Worm (Caenorhabditis elegans) whole organism, L2 larva: ENCODE measurements around the gene F29G6.1.

ENCODE experiments used
- C34F6.9 ChIP-seq: fragments of 150-350 bp; optimal IDR thresholded peaks from 2 replicates; lab custom pipeline; 2014; ENCODE audit warnings: missing biosample characterization, missing genetic modification characterization
- F13H6.1 ChIP-seq: sonication (generic microtip); optimal IDR thresholded peaks from 2 replicates; lab custom pipeline; 2016; ENCODE audit warnings: missing genetic modification characterization, missing compliant biosample characterization
- R02D3.7 ChIP-seq: fragments of 150-350 bp; optimal IDR thresholded peaks from 2 replicates; lab custom pipeline; 2014; ENCODE audit warnings: missing biosample characterization, missing genetic modification characterization
- Y55F3AM.14 ChIP-seq: fragments of 200-800 bp; sonication (Bioruptor generic); optimal IDR thresholded peaks from 2 replicates; lab custom pipeline; 2018; ENCODE audit warnings: mild to moderate bottlenecking, missing genetic modification characterization, missing compliant biosample characterization
- ZK546.5 ChIP-seq: sonication (generic microtip); optimal IDR thresholded peaks from 2 replicates; lab custom pipeline; 2017; ENCODE audit warnings: missing biosample characterization, missing genetic modification characterization
- alr-1 ChIP-seq: fragments of 150-350 bp; optimal IDR thresholded peaks from 2 replicates; lab custom pipeline; 2014; ENCODE audit warnings: missing biosample characterization, missing genetic modification characterization
- aly-2 ChIP-seq: fragments of 150-350 bp; optimal IDR thresholded peaks from 2 replicates; lab custom pipeline; 2014; ENCODE audit warnings: missing biosample characterization, missing genetic modification characterization
- ama-1 ChIP-seq: fragments of 150-350 bp; optimal IDR thresholded peaks from 2 replicates; lab custom pipeline; 2018; ENCODE audit warnings: inconsistent platforms
- blmp-1 ChIP-seq: sonication (generic microtip); optimal IDR thresholded peaks from 2 replicates; lab custom pipeline; 2017; ENCODE audit warnings: missing genetic modification characterization, mild to moderate bottlenecking, missing compliant biosample characterization, antibody characterized with exemption, moderate library complexity; ENCODE audit not compliant: insufficient read depth
- ceh-16 ChIP-seq: fragments of 150-350 bp; optimal IDR thresholded peaks from 2 replicates; lab custom pipeline; 2014; ENCODE audit warnings: missing biosample characterization, missing genetic modification characterization
- ceh-82 ChIP-seq: fragments of 150-350 bp; optimal IDR thresholded peaks from 2 replicates; lab custom pipeline; 2014; ENCODE audit warnings: missing biosample characterization, missing genetic modification characterization
- crh-2 ChIP-seq: sonication (generic microtip); optimal IDR thresholded peaks from 2 replicates; lab custom pipeline; 2017; ENCODE audit warnings: missing biosample characterization, missing genetic modification characterization
- dmd-4 ChIP-seq: sonication (generic microtip); optimal IDR thresholded peaks from 2 replicates; lab custom pipeline; 2017; ENCODE audit warnings: missing biosample characterization, missing genetic modification characterization
- egl-27 ChIP-seq: sonication (generic microtip); optimal IDR thresholded peaks from 3 replicates; lab custom pipeline; 2017; ENCODE audit warnings: missing biosample characterization, missing genetic modification reagents, missing genetic modification characterization
- elt-1 ChIP-seq: fragments of 150-350 bp; optimal IDR thresholded peaks from 2 replicates; lab custom pipeline; 2014; ENCODE audit warnings: missing biosample characterization, missing genetic modification characterization
- elt-3 ChIP-seq: sonication (generic microtip); optimal IDR thresholded peaks from 2 replicates; lab custom pipeline; 2017; ENCODE audit warnings: missing biosample characterization, missing genetic modification characterization
- fos-1 ChIP-seq: fragments of 150-350 bp; optimal IDR thresholded peaks from 2 replicates; lab custom pipeline; 2014; ENCODE audit warnings: missing biosample characterization, missing genetic modification characterization
- gmeb-1 ChIP-seq: fragments of 150-350 bp; optimal IDR thresholded peaks from 2 replicates; lab custom pipeline; 2014; ENCODE audit warnings: missing biosample characterization, missing genetic modification characterization
- lin-13 ChIP-seq: fragments of 150-350 bp; optimal IDR thresholded peaks from 2 replicates; lab custom pipeline; 2014; ENCODE audit warnings: missing biosample characterization, missing genetic modification reagents, missing genetic modification characterization
- lin-39 ChIP-seq: fragments of 150-350 bp; optimal IDR thresholded peaks from 2 replicates; lab custom pipeline; 2014; ENCODE audit warnings: missing biosample characterization, missing genetic modification reagents, missing genetic modification characterization
- lsy-2 ChIP-seq, 2 experiments: fragments of 150-350 bp in 1 of 2; sonication (generic microtip) in 1 of 2; optimal IDR thresholded peaks; 2 replicates each; lab custom pipeline; 2014 to 2017; ENCODE audit warnings: missing biosample characterization in 2 of 2, missing genetic modification characterization in 2 of 2
- mdl-1 ChIP-seq, 2 experiments: fragments of 150-350 bp in 1 of 2; sonication (generic microtip) in 1 of 2; optimal IDR thresholded peaks; 2 replicates each; lab custom pipeline; 2017; ENCODE audit warnings: missing biosample characterization in 2 of 2, missing genetic modification characterization in 2 of 2
- nhr-11 ChIP-seq: fragments of 150-350 bp; optimal IDR thresholded peaks from 2 replicates; lab custom pipeline; 2014; ENCODE audit warnings: missing biosample characterization, missing genetic modification characterization
- nhr-12 ChIP-seq: fragments of 150-350 bp; optimal IDR thresholded peaks from 2 replicates; lab custom pipeline; 2014; ENCODE audit warnings: missing biosample characterization, missing genetic modification characterization
- nhr-129 ChIP-seq: fragments of 150-350 bp; optimal IDR thresholded peaks from 2 replicates; lab custom pipeline; 2014; ENCODE audit warnings: missing biosample characterization, missing genetic modification characterization
- nhr-21 ChIP-seq: fragments of 150-350 bp; optimal IDR thresholded peaks from 2 replicates; lab custom pipeline; 2014; ENCODE audit warnings: missing biosample characterization, missing genetic modification characterization
- nhr-237 ChIP-seq: fragments of 150-350 bp; optimal IDR thresholded peaks from 2 replicates; lab custom pipeline; 2014; ENCODE audit warnings: missing biosample characterization, missing genetic modification characterization
- nhr-25 ChIP-seq: fragments of 150-350 bp; sonication (generic microtip); optimal IDR thresholded peaks from 3 replicates; lab custom pipeline; 2014; ENCODE audit warnings: missing biosample characterization, missing genetic modification characterization
- nhr-6 ChIP-seq: fragments of 150-350 bp; optimal IDR thresholded peaks from 2 replicates; lab custom pipeline; 2014; ENCODE audit warnings: missing biosample characterization, missing genetic modification characterization
- nhr-77 ChIP-seq: fragments of 150-350 bp; optimal IDR thresholded peaks from 2 replicates; lab custom pipeline; 2014; ENCODE audit warnings: missing biosample characterization, missing genetic modification characterization
- skn-1 ChIP-seq: sonication (generic microtip); optimal IDR thresholded peaks from 2 replicates; lab custom pipeline; 2017; ENCODE audit warnings: missing biosample characterization, missing genetic modification characterization
- sma-3 ChIP-seq: sonication (generic microtip); optimal IDR thresholded peaks from 2 replicates; lab custom pipeline; 2016; ENCODE audit warnings: missing genetic modification reagents, missing genetic modification characterization, missing compliant biosample characterization
- sma-9 ChIP-seq, 2 experiments: fragments of 150-350 bp in 1 of 2; sonication (generic microtip) in 1 of 2; optimal IDR thresholded peaks; 2 replicates each; lab custom pipeline; 2014 to 2016; ENCODE audit warnings: missing genetic modification characterization in 2 of 2, mild to moderate bottlenecking in 1 of 2, missing biosample characterization in 1 of 2, missing compliant biosample characterization in 1 of 2, missing genetic modification reagents in 1 of 2, moderate library complexity in 1 of 2
- unc-55 ChIP-seq: fragments of 150-350 bp; sonication (generic microtip); optimal IDR thresholded peaks from 3 replicates; lab custom pipeline; 2014; ENCODE audit warnings: missing biosample characterization, missing genetic modification reagents, missing genetic modification characterization
- unc-62 ChIP-seq: fragments of 150-350 bp; optimal IDR thresholded peaks from 2 replicates; lab custom pipeline; 2014; ENCODE audit warnings: missing biosample characterization, missing genetic modification reagents, missing genetic modification characterization
- zag-1 ChIP-seq: fragments of 150-350 bp; optimal IDR thresholded peaks from 2 replicates; lab custom pipeline; 2014; ENCODE audit warnings: missing biosample characterization, missing genetic modification characterization
- ztf-1 ChIP-seq: fragments of 200-800 bp; sonication (Bioruptor generic); conservative IDR thresholded peaks from 2 replicates; pipeline ENCODE4 v1.3.6; 2022; ENCODE audit warnings: missing genetic modification characterization, missing compliant biosample characterization
- ztf-11 ChIP-seq: sonication (generic microtip); optimal IDR thresholded peaks from 2 replicates; lab custom pipeline; 2017; ENCODE audit warnings: missing biosample characterization, missing genetic modification characterization
- ztf-4 ChIP-seq: fragments of 150-350 bp; optimal IDR thresholded peaks from 2 replicates; lab custom pipeline; 2014; ENCODE audit warnings: missing biosample characterization, missing genetic modification characterization

Gene F29G6.1

DNA sequence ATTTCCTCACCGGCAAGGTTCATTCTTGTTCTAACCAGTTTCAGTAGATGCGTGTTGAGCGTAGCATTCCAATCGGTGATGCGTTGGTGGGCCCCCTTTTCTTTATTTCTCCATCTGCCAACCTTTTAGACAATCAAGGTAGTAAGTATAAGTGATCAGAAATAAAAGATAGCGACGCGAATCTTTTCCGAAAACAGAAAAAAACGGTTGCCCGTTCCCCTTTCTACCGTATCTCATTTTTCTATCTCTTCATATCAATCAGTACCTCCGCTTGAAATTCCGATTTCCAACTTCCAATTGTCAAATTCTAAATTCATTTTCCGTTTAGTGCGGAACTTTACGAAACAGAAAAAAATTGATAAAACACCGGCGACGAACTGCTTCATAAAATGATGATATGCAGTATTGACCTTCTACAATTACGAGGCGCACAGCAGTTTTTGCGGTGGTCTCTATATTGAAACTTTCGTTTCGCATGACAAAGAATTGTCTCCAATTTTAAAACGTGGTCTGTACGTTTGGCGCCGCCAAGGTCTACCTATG lies 22.7 kb upstream of the F29G6.1 start:
- TF ChIP-seq egl-27 (tag; lab: Kevin White, UChicago) (peak; percentile 19), elt-3 (tag; lab: Kevin White, UChicago) (no peak), F13H6.1 (tag; lab: Kevin White, UChicago) (no peak), lsy-2 (tag; optimal IDR thresholded peaks at IDR 0.05; lab: Kevin White, UChicago) (no peak), sma-9 (GFP tag; optimal IDR thresholded peaks at IDR 0.05; lab: Kevin White, UChicago) (no peak), sma-9 (tag; optimal IDR thresholded peaks at IDR 0.05; lab: Kevin White, UChicago) (no peak), nhr-25 (tag; lab: Kevin White, UChicago) (peak; percentile 20), blmp-1 (tag; lab: Kevin White, UChicago) (no peak), ztf-11 (tag; lab: Kevin White, UChicago) (no peak), fos-1 (tag; lab: Kevin White, UChicago) (peak; percentile 32)

DNA sequence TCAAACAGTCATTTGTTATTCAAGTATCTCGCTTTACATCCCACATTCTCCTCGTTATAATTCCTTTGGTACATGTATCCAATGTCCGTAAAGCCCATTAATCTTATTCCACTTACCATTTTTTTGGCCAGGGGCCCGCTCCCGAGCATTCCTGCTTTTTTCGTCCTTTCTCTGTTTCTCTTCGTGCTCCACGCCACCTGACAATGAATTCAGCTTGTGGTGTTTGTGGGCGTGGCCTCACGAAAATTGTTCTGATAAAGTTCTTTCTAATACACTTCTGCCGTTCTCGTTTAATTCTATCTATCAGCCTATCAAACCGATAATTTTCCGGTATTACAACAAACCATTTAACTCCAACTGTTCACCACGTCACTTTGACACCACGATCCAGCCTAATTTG lies 22.0 kb upstream of the F29G6.1 start:
- TF ChIP-seq unc-62 (GFP tag; lab: Kevin White, UChicago) (no peak), unc-55 (GFP tag; lab: Kevin White, UChicago) (no peak), skn-1 (tag; lab: Kevin White, UChicago) (no peak), F13H6.1 (tag; lab: Kevin White, UChicago) (no peak), nhr-11 (tag; lab: Kevin White, UChicago) (no peak), nhr-12 (tag; lab: Kevin White, UChicago) (no peak), ceh-82 (no peak), lin-39 (no peak), ZK546.5 (tag; lab: Kevin White, UChicago) (no peak), nhr-25 (tag; lab: Kevin White, UChicago) (no peak), alr-1 (tag; lab: Kevin White, UChicago) (no peak), aly-2 (tag; lab: Kevin White, UChicago) (no peak), dmd-4 (tag; lab: Kevin White, UChicago) (no peak), R02D3.7 (tag; lab: Kevin White, UChicago) (no peak), nhr-77 (tag; lab: Kevin White, UChicago) (no peak), fos-1 (tag; lab: Kevin White, UChicago) (no peak), elt-3 (tag; lab: Kevin White, UChicago) (no peak), elt-1 (tag; lab: Kevin White, UChicago) (no peak), sma-3 (GFP tag; lab: Kevin White, UChicago) (no peak), zag-1 (no peak)

DNA sequence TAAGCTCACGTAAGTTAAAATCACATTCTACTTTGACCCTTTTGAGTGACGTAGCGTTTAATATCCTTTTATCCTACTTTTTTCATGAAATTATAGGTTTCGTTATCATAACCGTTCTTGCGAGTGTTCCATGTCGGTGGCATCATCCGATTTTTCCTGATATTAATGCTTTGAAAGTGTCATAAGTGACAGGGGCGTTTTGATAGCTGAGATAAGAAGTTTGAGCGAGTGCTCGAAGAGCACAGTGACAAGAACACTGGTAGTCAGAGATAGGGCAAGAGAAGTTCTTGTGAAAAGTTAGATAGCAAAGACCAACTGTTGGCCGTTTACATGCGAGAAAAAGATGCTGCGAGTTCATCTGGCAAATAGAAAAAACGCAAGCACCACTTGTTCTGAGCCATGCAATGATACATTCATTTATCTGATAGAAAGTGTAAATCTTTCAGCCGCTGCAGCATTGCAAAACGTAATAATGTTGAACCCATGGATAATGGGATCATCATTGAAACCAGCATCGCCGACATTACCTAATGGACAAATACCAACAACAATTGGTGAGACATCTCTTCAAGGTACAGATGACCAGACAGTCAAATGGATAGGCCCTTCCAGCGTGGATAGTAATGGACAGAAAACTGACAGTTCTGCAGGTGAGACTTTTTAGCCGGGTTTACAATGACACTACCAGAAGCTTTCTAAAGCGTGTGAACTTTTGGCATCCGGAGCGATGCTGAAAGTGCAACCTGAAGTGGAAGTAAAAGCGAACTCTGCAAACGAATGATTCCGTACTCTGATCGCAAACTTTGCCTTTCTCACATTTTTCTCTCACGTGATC lies 20.9 kb upstream of the F29G6.1 start:
- TF ChIP-seq mdl-1 (tag; optimal IDR thresholded peaks at IDR 0.05; lab: Kevin White, UChicago) (no peak), elt-3 (tag; lab: Kevin White, UChicago) (no peak), R02D3.7 (tag; lab: Kevin White, UChicago) (no peak), nhr-25 (tag; lab: Kevin White, UChicago) (no peak), gmeb-1 (tag; lab: Kevin White, UChicago) (no peak), C34F6.9 (tag; lab: Kevin White, UChicago) (peak; percentile 6), skn-1 (tag; lab: Kevin White, UChicago) (no peak), ceh-16 (no peak), fos-1 (tag; lab: Kevin White, UChicago) (peak; percentile 87), ama-1 (lab: Kevin White, UChicago) (peak; percentile 44), ztf-4 (tag; lab: Kevin White, UChicago) (peak; percentile 21), F13H6.1 (tag; lab: Kevin White, UChicago) (peak; percentile 4), nhr-129 (peak; percentile 1), crh-2 (tag; lab: Kevin White, UChicago) (peak; percentile 33), lin-39 (no peak), dmd-4 (tag; lab: Kevin White, UChicago) (no peak)

DNA sequence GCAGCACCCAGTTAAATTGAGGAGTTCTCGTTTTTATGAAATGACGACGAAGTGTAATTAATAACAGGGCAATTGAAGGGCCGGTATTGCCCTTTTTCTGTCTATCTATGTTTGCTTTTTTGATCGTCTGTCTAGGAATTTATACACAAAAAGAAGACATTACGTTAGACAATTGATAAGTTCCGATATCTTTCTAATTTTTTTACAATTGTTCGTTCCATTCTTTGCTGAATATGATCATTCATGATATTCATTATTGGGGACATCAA lies 20.3 kb upstream of the F29G6.1 start:
- peak; percentile 36 for TF ChIP-seq blmp-1 (tag; lab: Kevin White, UChicago)
- no peak for TF ChIP-seq nhr-237
- TF ChIP-seq ztf-1 (GFP tag; lab: Robert Waterston, UW): no peak
- no peak for TF ChIP-seq lin-13
- TF ChIP-seq sma-9 (GFP tag; optimal IDR thresholded peaks at IDR 0.05; lab: Kevin White, UChicago): peak; percentile 76
- no peak for TF ChIP-seq sma-9 (tag; optimal IDR thresholded peaks at IDR 0.05; lab: Kevin White, UChicago)
- no peak for TF ChIP-seq nhr-12 (tag; lab: Kevin White, UChicago)
- no peak for TF ChIP-seq nhr-21 (tag; lab: Kevin White, UChicago)
- TF ChIP-seq ceh-82: no peak
- TF ChIP-seq fos-1 (tag; lab: Kevin White, UChicago): peak; percentile 17
- TF ChIP-seq Y55F3AM.14 (GFP tag; lab: Kevin White, UChicago): no peak
- TF ChIP-seq nhr-6 (tag; lab: Kevin White, UChicago): no peak
- TF ChIP-seq nhr-25 (tag; lab: Kevin White, UChicago): peak; percentile 7
